Worm (Caenorhabditis elegans) whole organism, L2 larva: ENCODE results near the gene far-3.

Experiments
- egl-27 ChIP-seq: sonication (generic microtip); optimal IDR thresholded peaks from 3 replicates; lab custom pipeline; 2017; ENCODE audit warnings: missing biosample characterization, missing genetic modification reagents, missing genetic modification characterization
- nhr-12 ChIP-seq: fragments of 150-350 bp; optimal IDR thresholded peaks from 2 replicates; lab custom pipeline; 2014; ENCODE audit warnings: missing biosample characterization, missing genetic modification characterization

ce11 chrV:12954261-12954660 lies 43.1 kb downstream of the far-3 start:
- TF ChIP-seq egl-27 (tag; lab: Kevin White, UChicago), result no peak
- TF ChIP-seq nhr-12 (tag; lab: Kevin White, UChicago), result no peak
